Fruit fly (Drosophila melanogaster): ENCODE measurements around the gene CG18787.

CG18787 gene

dm6 chr2L:11955839-11956238 is 43.3 kb downstream of the CG18787 start:
- TF ChIP-seq Crg-1 (GFP tag; optimal IDR thresholded peaks at IDR 0.05) = no peak
- no peak for TF ChIP-seq Mnt (GFP tag; optimal IDR thresholded peaks at IDR 0.05)
- no peak for TF ChIP-seq pad (GFP tag; optimal IDR thresholded peaks at IDR 0.05)
- no peak for TF ChIP-seq CG14711 (tag; optimal IDR thresholded peaks at IDR 0.05)
- no peak for TF ChIP-seq ovo (GFP tag; optimal IDR thresholded peaks at IDR 0.05)
- no peak for TF ChIP-seq bab1 (GFP tag; optimal IDR thresholded peaks at IDR 0.05)
- TF ChIP-seq CG33017 (tag; optimal IDR thresholded peaks at IDR 0.05) = no peak
- no peak for TF ChIP-seq Clk (GFP tag; optimal IDR thresholded peaks at IDR 0.05)
- no peak for TF ChIP-seq kay (GFP tag; ENCODE audit: borderline replicate concordance)
- TF ChIP-seq Hr96 (GFP tag; optimal IDR thresholded peaks at IDR 0.05) = no peak
- no peak for TF ChIP-seq CG5204 (GFP tag; optimal IDR thresholded peaks at IDR 0.05)

dm6 chr2L:11949917-11950316 is 49.2 kb downstream of the CG18787 start:
- TF ChIP-seq CG7101 (tag; optimal IDR thresholded peaks at IDR 0.05) (peak; percentile 1), CG12768 (GFP tag; optimal IDR thresholded peaks at IDR 0.05) (no peak), CG7045 (GFP tag; optimal IDR thresholded peaks at IDR 0.05) (no peak), CG14711 (tag; optimal IDR thresholded peaks at IDR 0.05) (no peak), Crg-1 (GFP tag; optimal IDR thresholded peaks at IDR 0.05) (no peak), Clk (GFP tag; optimal IDR thresholded peaks at IDR 0.05) (no peak), kay (GFP tag; ENCODE audit: borderline replicate concordance) (peak; percentile 33), tj (GFP tag; optimal IDR thresholded peaks at IDR 0.05) (no peak), ovo (GFP tag; optimal IDR thresholded peaks at IDR 0.05) (no peak), Mnt (GFP tag; optimal IDR thresholded peaks at IDR 0.05) (no peak), toe (GFP tag; optimal IDR thresholded peaks at IDR 0.05) (no peak), Hr96 (GFP tag; optimal IDR thresholded peaks at IDR 0.05) (no peak), CG33017 (tag; optimal IDR thresholded peaks at IDR 0.05) (peak; percentile 26), CG11617 (GFP tag; optimal IDR thresholded peaks at IDR 0.05) (no peak), pad (GFP tag; optimal IDR thresholded peaks at IDR 0.05) (no peak), cnc (optimal IDR thresholded peaks at IDR 0.05) (no peak), cic (GFP tag; optimal IDR thresholded peaks at IDR 0.05) (no peak), bab1 (GFP tag; optimal IDR thresholded peaks at IDR 0.05) (no peak), CG1620 (GFP tag; optimal IDR thresholded peaks at IDR 0.05) (no peak)

- TF ChIP-seq ovo (GFP tag; optimal IDR thresholded peaks at IDR 0.05) = no peak
- no peak for TF ChIP-seq CG7045 (GFP tag; optimal IDR thresholded peaks at IDR 0.05)
- TF ChIP-seq Mnt (GFP tag; optimal IDR thresholded peaks at IDR 0.05) = no peak
- TF ChIP-seq CG12768 (GFP tag; optimal IDR thresholded peaks at IDR 0.05) = no peak
- no peak for TF ChIP-seq pad (GFP tag; optimal IDR thresholded peaks at IDR 0.05)
- no peak for TF ChIP-seq cic (GFP tag; optimal IDR thresholded peaks at IDR 0.05)
- no peak for TF ChIP-seq cnc (optimal IDR thresholded peaks at IDR 0.05)
- TF ChIP-seq Hr96 (GFP tag; optimal IDR thresholded peaks at IDR 0.05) = no peak
Measured at dm6 chr2L:11948479-11948878, 50.7 kb downstream of the CG18787 start.
